Worm (Caenorhabditis elegans) whole organism, L2 larva: ENCODE measurements around the gene T16H12.2.

Source experiments
- C34F6.9 ChIP-seq: fragments of 150-350 bp; optimal IDR thresholded peaks from 2 replicates; lab custom pipeline; 2014; ENCODE audit warnings: missing biosample characterization, missing genetic modification characterization
- R02D3.7 ChIP-seq: fragments of 150-350 bp; optimal IDR thresholded peaks from 2 replicates; lab custom pipeline; 2014; ENCODE audit warnings: missing biosample characterization, missing genetic modification characterization
- ceh-82 ChIP-seq: fragments of 150-350 bp; optimal IDR thresholded peaks from 2 replicates; lab custom pipeline; 2014; ENCODE audit warnings: missing biosample characterization, missing genetic modification characterization
- lin-11 ChIP-seq: fragments of 150-350 bp; sonication (generic microtip); optimal IDR thresholded peaks from 2 replicates; lab custom pipeline; 2014; ENCODE audit warnings: missing biosample characterization, missing genetic modification characterization, inconsistent platforms, mixed read lengths
- lin-13 ChIP-seq: fragments of 150-350 bp; optimal IDR thresholded peaks from 2 replicates; lab custom pipeline; 2014; ENCODE audit warnings: missing biosample characterization, missing genetic modification reagents, missing genetic modification characterization
- mdl-1 ChIP-seq, 2 experiments: fragments of 150-350 bp in 1 of 2; sonication (generic microtip) in 1 of 2; optimal IDR thresholded peaks; 2 replicates each; lab custom pipeline; 2017; ENCODE audit warnings: missing biosample characterization in 2 of 2, missing genetic modification characterization in 2 of 2
- nhr-12 ChIP-seq: fragments of 150-350 bp; optimal IDR thresholded peaks from 2 replicates; lab custom pipeline; 2014; ENCODE audit warnings: missing biosample characterization, missing genetic modification characterization
- nhr-77 ChIP-seq: fragments of 150-350 bp; optimal IDR thresholded peaks from 2 replicates; lab custom pipeline; 2014; ENCODE audit warnings: missing biosample characterization, missing genetic modification characterization
- sma-9 ChIP-seq, 2 experiments: fragments of 150-350 bp in 1 of 2; sonication (generic microtip) in 1 of 2; optimal IDR thresholded peaks; 2 replicates each; lab custom pipeline; 2014 to 2016; ENCODE audit warnings: missing genetic modification characterization in 2 of 2, mild to moderate bottlenecking in 1 of 2, missing biosample characterization in 1 of 2, missing compliant biosample characterization in 1 of 2, missing genetic modification reagents in 1 of 2, moderate library complexity in 1 of 2
- unc-55 ChIP-seq: fragments of 150-350 bp; sonication (generic microtip); optimal IDR thresholded peaks from 3 replicates; lab custom pipeline; 2014; ENCODE audit warnings: missing biosample characterization, missing genetic modification reagents, missing genetic modification characterization

DNA sequence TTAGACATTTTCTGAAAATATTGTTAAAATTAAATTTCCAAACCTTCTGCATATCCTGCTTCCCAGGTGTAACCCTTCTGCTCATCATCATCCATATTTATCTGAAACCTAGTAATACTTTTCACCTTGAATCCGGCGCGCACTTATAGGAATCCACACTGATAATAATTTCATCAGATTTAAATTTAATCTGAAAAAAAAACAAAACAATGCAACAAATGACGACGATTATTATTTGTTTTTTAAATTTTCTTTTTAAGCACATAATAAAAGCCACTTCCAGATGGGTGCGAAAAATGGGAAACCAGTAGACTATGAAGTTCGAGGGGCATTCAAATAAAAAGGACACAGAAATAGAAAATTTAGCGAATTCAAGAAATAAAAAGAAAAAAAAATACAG is 4.6 kb downstream of the T16H12.2 start, which contains the start of gene gtf-2H2C:
- TF ChIP-seq C34F6.9 (tag; lab: Kevin White, UChicago) (no peak), ceh-82 (tag; lab: Kevin White, UChicago) (no peak), lin-13 (GFP tag; lab: Kevin White, UChicago) (no peak), R02D3.7 (tag; lab: Kevin White, UChicago) (no peak), sma-9 (GFP tag; optimal IDR thresholded peaks at IDR 0.05; lab: Kevin White, UChicago) (no peak), sma-9 (tag; optimal IDR thresholded peaks at IDR 0.05; lab: Kevin White, UChicago) (no peak), unc-55 (no peak), nhr-77 (tag; lab: Kevin White, UChicago) (no peak), nhr-12 (tag; lab: Kevin White, UChicago) (no peak), lin-11 (tag; lab: Kevin White, UChicago) (no peak), mdl-1 (tag; optimal IDR thresholded peaks at IDR 0.05; lab: Kevin White, UChicago) (no peak)
